Fruit fly (Drosophila melanogaster): ENCODE measurements around the gene CG10949.

Gene CG10949

DNA sequence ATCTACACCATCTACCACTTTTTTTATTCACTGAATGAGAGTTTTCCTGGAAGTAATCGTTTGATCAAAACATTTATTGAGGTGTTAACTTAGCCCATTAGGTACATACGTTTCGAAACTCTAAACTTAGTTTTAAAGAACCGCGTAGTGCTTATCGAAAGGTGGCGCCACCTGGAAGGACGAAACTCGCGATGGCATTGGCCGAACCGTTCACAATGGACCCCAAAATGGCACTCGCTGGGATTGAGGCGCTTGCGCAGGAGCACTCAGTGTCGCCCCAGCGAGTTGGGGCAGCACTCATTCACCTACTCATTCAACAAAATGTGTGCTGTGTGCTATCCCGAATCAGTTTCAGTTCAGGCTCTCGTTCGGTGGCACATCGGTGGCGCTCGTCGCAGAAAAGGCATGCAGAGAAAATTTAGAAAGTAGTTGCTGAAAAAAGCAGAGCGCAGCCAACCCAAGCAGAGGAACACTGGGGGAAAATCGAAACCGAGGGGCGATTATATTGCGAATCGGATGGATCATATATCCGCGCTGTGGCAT is 9.2 kb upstream of the CG10949 start, which contains the start of gene CG31688 (continued):
- TF ChIP-seq CG1529 (GFP tag; optimal IDR thresholded peaks at IDR 0.05) (no peak), CG5953 (GFP tag; IDR thresholded peaks at IDR 0.05) (no peak), pita (GFP tag; optimal IDR thresholded peaks at IDR 0.05) (no peak), CG15514 (GFP tag; optimal IDR thresholded peaks at IDR 0.05) (peak; percentile 84), CG17912 (GFP tag; optimal IDR thresholded peaks at IDR 0.05) (no peak), scrt (GFP tag; optimal IDR thresholded peaks at IDR 0.05) (peak; percentile 10), chinmo (GFP tag; IDR thresholded peaks at IDR 0.05; ENCODE audit: partially characterized antibody) (0 out of 4 replicates have a peak, but pooled peaks have one; percentile 61), CG4404 (GFP tag; IDR thresholded peaks at IDR 0.05) (no peak), pzg (GFP tag; optimal IDR thresholded peaks at IDR 0.05) (peak; percentile 60), CG13287 (GFP tag; IDR thresholded peaks at IDR 0.05; ENCODE audit: partially characterized antibody) (peak; percentile 13; the same call in 1 of the 2 replicates), chif (GFP tag; optimal IDR thresholded peaks at IDR 0.05) (no peak), BEAF-32 (GFP tag; optimal IDR thresholded peaks at IDR 0.05) (peak; percentile 15), Dp (GFP tag; optimal IDR thresholded peaks at IDR 0.05) (peak; percentile 64), CG11456 (GFP tag; IDR thresholded peaks at IDR 0.05) (0 out of 3 replicates have a peak, but pooled peaks have one; percentile 18), Opbp (GFP tag; IDR thresholded peaks at IDR 0.05; ENCODE audit: partially characterized antibody) (no peak), ewg (GFP tag; optimal IDR thresholded peaks at IDR 0.05) (peak; percentile 100), CG5245 (GFP tag; optimal IDR thresholded peaks at IDR 0.05) (no peak), CG3065 (GFP tag; optimal IDR thresholded peaks at IDR 0.05) (no peak), CG17328 (GFP tag; IDR thresholded peaks at IDR 0.05) (0 out of 2 replicates have a peak, but pooled peaks have one; percentile 28), CG6272 (GFP tag; IDR thresholded peaks at IDR 0.05) (no peak), CG3847 (GFP tag; IDR thresholded peaks at IDR 0.05) (no peak), Deaf1 (tag; optimal IDR thresholded peaks at IDR 0.05) (peak; percentile 72), lilli (GFP tag; optimal IDR thresholded peaks at IDR 0.05) (no peak), Dref (GFP tag; IDR thresholded peaks at IDR 0.05) (peak; percentile 39), dysf (GFP tag; IDR thresholded peaks at IDR 0.05) (no peak), CG12155 (GFP tag; optimal IDR thresholded peaks at IDR 0.05) (peak; percentile 99), CG8290 (GFP tag; optimal IDR thresholded peaks at IDR 0.05) (no peak), CG8290 (tag; optimal IDR thresholded peaks at IDR 0.05) (peak in 1 of 2 experiments; percentile 13), CG2712 (tag; optimal IDR thresholded peaks at IDR 0.05) (peak; percentile 97), CG5180 (GFP tag; optimal IDR thresholded peaks at IDR 0.05) (peak; percentile 18)

DNA sequence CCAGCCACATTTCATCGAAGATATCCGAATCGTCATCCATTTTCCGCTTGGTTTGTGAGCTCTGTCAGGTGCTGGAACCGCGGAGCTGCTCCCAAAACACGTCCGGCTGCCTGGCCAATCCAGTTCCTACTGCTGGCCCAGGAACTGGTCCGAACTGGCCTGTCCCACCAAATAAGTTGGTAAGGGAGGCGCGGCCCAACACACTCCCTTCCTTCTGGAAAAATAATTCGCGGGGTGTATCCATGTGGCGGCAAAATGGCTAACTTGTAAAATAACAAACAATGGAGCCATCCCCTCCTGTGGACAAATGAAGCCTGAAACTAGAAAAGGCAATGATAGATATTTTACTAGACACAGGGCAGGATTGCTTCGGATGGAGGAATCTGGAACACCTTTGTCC is 7.8 kb upstream of the CG10949 start, which contains the start of gene CG15130:
TSS of gene CG15130 (minus strand) at position 101 of the 400 bp plus-strand sequence.
- no peak for TF ChIP-seq Six4 (GFP tag; optimal IDR thresholded peaks at IDR 0.05)
- no peak for TF ChIP-seq CG5245 (GFP tag; optimal IDR thresholded peaks at IDR 0.05)
- TF ChIP-seq CG13775 (GFP tag; optimal IDR thresholded peaks at IDR 0.05) = no peak
- 0 out of 2 replicates have a peak, but pooled peaks have one; percentile 15 for TF ChIP-seq CG17328 (GFP tag; IDR thresholded peaks at IDR 0.05)
- no peak for TF ChIP-seq dimm (GFP tag; IDR thresholded peaks at IDR 0.05)

DNA sequence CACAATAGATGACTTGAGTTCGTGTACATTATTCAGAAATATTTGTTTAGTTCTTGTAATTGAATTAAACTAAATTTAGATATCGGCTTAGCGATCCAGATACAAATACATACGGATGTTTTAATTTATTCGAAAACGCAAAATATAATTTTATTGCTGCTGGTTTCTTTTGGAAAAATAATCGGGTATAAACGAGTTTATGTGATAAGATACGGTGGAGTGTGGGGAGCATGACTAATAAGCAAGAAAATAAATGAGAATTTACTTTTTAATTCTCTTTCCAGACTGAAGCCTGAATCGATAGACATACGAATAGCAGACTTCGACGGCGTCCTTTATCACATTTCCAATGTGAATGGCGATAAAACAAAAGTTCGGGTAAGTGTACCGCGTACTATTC is 3.3 kb upstream of the CG10949 start:
- TF ChIP-seq exex (tag; optimal IDR thresholded peaks at IDR 0.05) (peak; percentile 56), ERR (GFP tag; optimal IDR thresholded peaks at IDR 0.05) (no peak)
